Worm (Caenorhabditis elegans): ENCODE data around the gene T07E3.3.

The T07E3.3 gene

ce11 chrIII:6947896-6948295, 44.2 kb downstream of the T07E3.3 start:
- TF ChIP-seq zag-1 (tag; optimal IDR thresholded peaks at IDR 0.05) (no peak), pha-4 (tag; optimal IDR thresholded peaks at IDR 0.05) (peak; percentile 78), egl-5 (tag; optimal IDR thresholded peaks at IDR 0.05) (no peak), ceh-28 (tag; optimal IDR thresholded peaks at IDR 0.05) (no peak), lin-15B (tag; optimal IDR thresholded peaks at IDR 0.05) (peak; percentile 16), ztf-11 (tag; optimal IDR thresholded peaks at IDR 0.05) (no peak), nhr-43 (tag; optimal IDR thresholded peaks at IDR 0.05; ENCODE audit: poor library complexity, severe bottlenecking) (no peak), ceh-82 (tag; optimal IDR thresholded peaks at IDR 0.05) (no peak)

- TF ChIP-seq ceh-9 (tag; optimal IDR thresholded peaks at IDR 0.05) = no peak
- peak; percentile 7 for TF ChIP-seq ama-1 (optimal IDR thresholded peaks at IDR 0.05)
- TF ChIP-seq sea-2 (GFP tag; optimal IDR thresholded peaks at IDR 0.05) = no peak
- TF ChIP-seq jun-1 (tag; optimal IDR thresholded peaks at IDR 0.05) = no peak
- peak; percentile 29 for TF ChIP-seq hmg-11 (tag; optimal IDR thresholded peaks at IDR 0.05)
- TF ChIP-seq elt-1 (tag; optimal IDR thresholded peaks at IDR 0.05) = no peak
- TF ChIP-seq ceh-16 (tag; optimal IDR thresholded peaks at IDR 0.05) = no peak
- no peak for TF ChIP-seq lsy-12 (tag; optimal IDR thresholded peaks at IDR 0.05)
- TF ChIP-seq pha-4 (tag; optimal IDR thresholded peaks at IDR 0.05) = no peak
- no peak for TF ChIP-seq nhr-25 (tag; optimal IDR thresholded peaks at IDR 0.05)
- TF ChIP-seq skn-1 (tag; optimal IDR thresholded peaks at IDR 0.05) = no peak
- TF ChIP-seq daf-12 (tag; optimal IDR thresholded peaks at IDR 0.05) = no peak
- TF ChIP-seq nhr-28 (tag; optimal IDR thresholded peaks at IDR 0.05) = no peak
- no peak for TF ChIP-seq fos-1 (tag; optimal IDR thresholded peaks at IDR 0.05)
- no peak for TF ChIP-seq unc-62 (GFP tag; optimal IDR thresholded peaks at IDR 0.05)
- no peak for TF ChIP-seq mml-1 (tag; optimal IDR thresholded peaks at IDR 0.05)
- no peak for TF ChIP-seq lin-39 (tag; optimal IDR thresholded peaks at IDR 0.05)
- TF ChIP-seq fkh-10 (GFP tag; optimal IDR thresholded peaks at IDR 0.05) = no peak
- TF ChIP-seq nfya-1 (tag; optimal IDR thresholded peaks at IDR 0.05; ENCODE audit: insufficient read depth) = peak; percentile 51
- TF ChIP-seq ceh-82 (tag; optimal IDR thresholded peaks at IDR 0.05) = no peak
- no peak for TF ChIP-seq ZK546.5 (tag; optimal IDR thresholded peaks at IDR 0.05)
- TF ChIP-seq ztf-11 (tag; optimal IDR thresholded peaks at IDR 0.05) = no peak
- no peak for TF ChIP-seq nhr-23 (tag; optimal IDR thresholded peaks at IDR 0.05)
- TF ChIP-seq nhr-237 (tag; optimal IDR thresholded peaks at IDR 0.05) = no peak
These were observed 47.8 kb downstream of the T07E3.3 start for ce11 chrIII:6951435-6951834.

ce11 chrIII:6953373-6953772, 49.7 kb downstream of the T07E3.3 start:
- TF ChIP-seq aly-2 (tag; optimal IDR thresholded peaks at IDR 0.05) = no peak
- TF ChIP-seq unc-39 (tag; optimal IDR thresholded peaks at IDR 0.05) = no peak
- TF ChIP-seq ZK546.5 (tag; optimal IDR thresholded peaks at IDR 0.05) = no peak
- TF ChIP-seq ztf-4 (tag; optimal IDR thresholded peaks at IDR 0.05) = no peak
- no peak for TF ChIP-seq zag-1 (tag; optimal IDR thresholded peaks at IDR 0.05)
- no peak for TF ChIP-seq nhr-23 (tag; optimal IDR thresholded peaks at IDR 0.05)
- TF ChIP-seq lin-15B (tag; optimal IDR thresholded peaks at IDR 0.05) = no peak
- TF ChIP-seq jun-1 (tag; optimal IDR thresholded peaks at IDR 0.05) = no peak
- no peak for TF ChIP-seq egl-5 (tag; optimal IDR thresholded peaks at IDR 0.05)

- TF ChIP-seq ZK546.5 (tag; optimal IDR thresholded peaks at IDR 0.05) = no peak
- TF ChIP-seq ceh-28 (tag; optimal IDR thresholded peaks at IDR 0.05) = no peak
- no peak for TF ChIP-seq nfya-1 (tag; optimal IDR thresholded peaks at IDR 0.05; ENCODE audit: insufficient read depth)
- no peak for TF ChIP-seq egl-5 (tag; optimal IDR thresholded peaks at IDR 0.05)
- TF ChIP-seq zag-1 (tag; optimal IDR thresholded peaks at IDR 0.05) = no peak
- TF ChIP-seq sea-2 (GFP tag; optimal IDR thresholded peaks at IDR 0.05) = no peak
- no peak for TF ChIP-seq nhr-25 (tag; optimal IDR thresholded peaks at IDR 0.05)
- TF ChIP-seq nhr-28 (tag; optimal IDR thresholded peaks at IDR 0.05) = no peak
- TF ChIP-seq elt-2 (tag; optimal IDR thresholded peaks at IDR 0.05) = no peak
- no peak for TF ChIP-seq eor-1 (tag; optimal IDR thresholded peaks at IDR 0.05)
- no peak for TF ChIP-seq lin-15B (tag; optimal IDR thresholded peaks at IDR 0.05)
These were observed 50.3 kb downstream of the T07E3.3 start for ce11 chrIII:6953978-6954377.
